Fruit fly (Drosophila melanogaster) whole organism, adult: Measurements from ENCODE around the gene CG13078.

Experiments used
- CG12768 ChIP-seq: fragments of 200-800 bp; sonication (Bioruptor generic); optimal IDR thresholded peaks from 2 replicates; lab custom pipeline; 2017; ENCODE audit warnings: missing biosample characterization, missing genetic modification characterization, mild to moderate bottlenecking, moderate library complexity, missing genetic modification reagents
- CG1620 ChIP-seq: fragments of 200-800 bp; sonication (Bioruptor generic); optimal IDR thresholded peaks from 2 replicates; lab custom pipeline; 2016; ENCODE audit warnings: missing biosample characterization, missing genetic modification characterization
- CG5204 ChIP-seq: fragments of 200-800 bp; sonication (Bioruptor generic); optimal IDR thresholded peaks from 2 replicates; lab custom pipeline; 2016; ENCODE audit warnings: missing biosample characterization, missing genetic modification characterization
- CG7045 ChIP-seq: fragments of 200-800 bp; sonication (Bioruptor generic); optimal IDR thresholded peaks from 2 replicates; lab custom pipeline; 2017; ENCODE audit warnings: missing biosample characterization, mild to moderate bottlenecking, missing genetic modification characterization
- CG7101 ChIP-seq: fragments of 200-800 bp; sonication (Bioruptor generic); optimal IDR thresholded peaks from 2 replicates; lab custom pipeline; 2018; ENCODE audit warnings: missing biosample characterization, mild to moderate bottlenecking, missing genetic modification characterization, moderate library complexity
- bab1 ChIP-seq: fragments of 200-800 bp; sonication (Bioruptor generic); optimal IDR thresholded peaks from 3 replicates; lab custom pipeline; 2019; ENCODE audit warnings: missing biosample characterization, mild to moderate bottlenecking, missing genetic modification characterization, moderate library complexity
- cic ChIP-seq: fragments of 200-800 bp; sonication (Bioruptor generic); optimal IDR thresholded peaks from 2 replicates; lab custom pipeline; 2017; ENCODE audit warnings: missing biosample characterization, mild to moderate bottlenecking, missing genetic modification characterization, moderate library complexity
- kay ChIP-seq: fragments of 200-800 bp; sonication (Bioruptor generic); peaks from one replicate; lab custom pipeline; 2016; ENCODE audit warnings: missing biosample characterization, missing genetic modification characterization, borderline replicate concordance
- ovo ChIP-seq: fragments of 200-800 bp; sonication (Bioruptor generic); optimal IDR thresholded peaks from 2 replicates; lab custom pipeline; 2016; ENCODE audit warnings: missing biosample characterization, missing genetic modification characterization
- pad ChIP-seq: fragments of 200-800 bp; sonication (Bioruptor generic); optimal IDR thresholded peaks from 3 replicates; lab custom pipeline; 2017; ENCODE audit warnings: missing biosample characterization, missing genetic modification characterization, mild to moderate bottlenecking, moderate library complexity, missing genetic modification reagents
- toe ChIP-seq: fragments of 200-800 bp; sonication (Bioruptor generic); optimal IDR thresholded peaks from 2 replicates; lab custom pipeline; 2016; ENCODE audit warnings: missing biosample characterization, missing genetic modification characterization

DNA sequence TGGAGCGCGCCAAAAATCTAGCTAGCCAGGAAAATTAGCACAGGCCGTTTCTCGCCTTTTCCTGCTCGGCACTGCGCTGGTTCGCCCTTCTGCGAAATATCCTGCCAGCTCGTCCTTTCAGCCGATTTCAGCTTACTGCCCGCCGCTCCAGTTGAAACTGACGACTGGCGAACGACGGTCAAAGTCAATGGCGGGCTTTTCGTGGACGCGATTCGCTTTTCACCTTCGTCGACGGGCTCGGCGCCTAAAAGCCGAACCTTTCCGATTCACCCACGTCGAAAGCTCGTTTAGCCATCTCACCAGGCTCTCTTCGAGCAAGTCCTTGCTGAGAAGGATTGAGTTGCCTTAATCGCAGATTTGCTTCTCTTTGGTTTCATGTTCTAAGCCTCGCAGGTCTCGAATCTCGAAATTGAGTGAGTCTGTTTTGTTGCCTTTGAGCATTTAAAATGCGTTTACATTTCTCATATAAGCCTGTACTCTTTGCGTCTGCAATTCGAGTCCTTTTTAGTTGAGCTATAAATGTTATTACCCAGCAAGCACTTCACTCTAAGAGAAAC is 41.7 kb downstream of the CG13078 start:
- TF ChIP-seq toe (GFP tag; lab: Kevin White, UChicago) (no peak), pad (no peak), CG12768 (GFP tag; lab: Kevin White, UChicago) (no peak), CG7045 (GFP tag; lab: Kevin White, UChicago) (no peak), CG1620 (no peak), kay (GFP tag; lab: Kevin White, UChicago) (no peak), ovo (GFP tag; lab: Kevin White, UChicago) (no peak), cic (no peak), bab1 (GFP tag; lab: Kevin White, UChicago) (no peak), CG5204 (no peak), CG7101 (tag; lab: Kevin White, UChicago) (no peak)
